Worm (Caenorhabditis elegans) whole organism, mixed stage, embryonic: ENCODE data around the gene T24D5.2.

Source experiments
- M03D4.4 ChIP-seq: sonication (generic microtip); optimal IDR thresholded peaks from 2 replicates; lab custom pipeline; 2017; ENCODE audit warnings: mild to moderate bottlenecking, missing genetic modification characterization, missing compliant biosample characterization
- bed-3 ChIP-seq: fragments of 200-800 bp; sonication (Bioruptor generic); optimal IDR thresholded peaks from 3 replicates; lab custom pipeline; 2018; ENCODE audit warnings: mild to moderate bottlenecking, missing genetic modification characterization, moderate library complexity, missing compliant biosample characterization
- blmp-1 ChIP-seq: fragments of 150-350 bp; optimal IDR thresholded peaks from 2 replicates; lab custom pipeline; 2014; ENCODE audit warnings: missing biosample characterization, missing genetic modification characterization
- ceh-39 ChIP-seq: fragments of 150-350 bp; optimal IDR thresholded peaks from 2 replicates; lab custom pipeline; 2014; ENCODE audit warnings: missing biosample characterization, missing genetic modification characterization
- ceh-43 ChIP-seq: fragments of 200-800 bp; sonication (Bioruptor generic); optimal IDR thresholded peaks from 2 replicates; lab custom pipeline; 2018; ENCODE audit warnings: mild to moderate bottlenecking, missing genetic modification characterization, moderate library complexity, missing compliant biosample characterization
- ceh-83 ChIP-seq: fragments of 200-800 bp; sonication (Bioruptor generic); optimal IDR thresholded peaks from 2 replicates; lab custom pipeline; 2018; ENCODE audit warnings: mild to moderate bottlenecking, missing genetic modification characterization, missing compliant biosample characterization
- ces-1 ChIP-seq: fragments of 150-350 bp; optimal IDR thresholded peaks from 2 replicates; lab custom pipeline; 2014; ENCODE audit warnings: missing biosample characterization, missing genetic modification reagents, missing genetic modification characterization
- cnd-1 ChIP-seq: fragments of 200-800 bp; sonication (Bioruptor generic); optimal IDR thresholded peaks from 2 replicates; lab custom pipeline; 2018; ENCODE audit warnings: mild to moderate bottlenecking, missing genetic modification characterization, missing compliant biosample characterization
- drap-1 ChIP-seq: fragments of 200-800 bp; sonication (Bioruptor generic); optimal IDR thresholded peaks from 3 replicates; lab custom pipeline; 2018; ENCODE audit warnings: mild to moderate bottlenecking, missing genetic modification characterization, missing compliant biosample characterization
- elt-1 ChIP-seq: sonication (generic microtip); optimal IDR thresholded peaks from 2 replicates; lab custom pipeline; 2017; ENCODE audit warnings: missing genetic modification characterization, mild to moderate bottlenecking, missing compliant biosample characterization, antibody characterized with exemption, moderate library complexity, borderline replicate concordance; ENCODE audit not compliant: insufficient read depth
- elt-3 ChIP-seq: fragments of 150-350 bp; optimal IDR thresholded peaks from 2 replicates; lab custom pipeline; 2014; ENCODE audit warnings: missing biosample characterization, missing genetic modification characterization
- flh-1 ChIP-seq: fragments of 200-800 bp; sonication (Bioruptor generic); optimal IDR thresholded peaks from 2 replicates; lab custom pipeline; 2018; ENCODE audit warnings: mild to moderate bottlenecking, missing genetic modification characterization, moderate library complexity, missing compliant biosample characterization
- ham-2 ChIP-seq: fragments of 200-800 bp; sonication (Bioruptor generic); optimal IDR thresholded peaks from 2 replicates; lab custom pipeline; 2018; ENCODE audit warnings: mild to moderate bottlenecking, missing genetic modification characterization, missing compliant biosample characterization
- hlh-1 ChIP-seq: fragments of 150-350 bp; optimal IDR thresholded peaks from 2 replicates; lab custom pipeline; 2014; ENCODE audit warnings: missing biosample characterization, missing genetic modification reagents, missing genetic modification characterization
- lin-13 ChIP-seq: fragments of 150-350 bp; optimal IDR thresholded peaks from 2 replicates; lab custom pipeline; 2014; ENCODE audit warnings: missing biosample characterization, missing genetic modification characterization
- lin-32 ChIP-seq: fragments of 200-800 bp; sonication (Bioruptor generic); optimal IDR thresholded peaks from 2 replicates; lab custom pipeline; 2018; ENCODE audit warnings: mild to moderate bottlenecking, missing genetic modification characterization, missing compliant biosample characterization
- lsy-2 ChIP-seq: fragments of 150-350 bp; optimal IDR thresholded peaks from 2 replicates; lab custom pipeline; 2014; ENCODE audit warnings: missing biosample characterization, missing genetic modification characterization
- mep-1 ChIP-seq: fragments of 150-350 bp; optimal IDR thresholded peaks from 2 replicates; lab custom pipeline; 2017; ENCODE audit warnings: missing biosample characterization, missing genetic modification reagents, missing genetic modification characterization, inconsistent platforms
- mls-2 ChIP-seq: sonication (generic microtip); optimal IDR thresholded peaks from 2 replicates; lab custom pipeline; 2016; ENCODE audit warnings: mild to moderate bottlenecking, missing genetic modification characterization, moderate library complexity, missing compliant biosample characterization
- nhr-12 ChIP-seq: fragments of 150-350 bp; optimal IDR thresholded peaks from 2 replicates; lab custom pipeline; 2014; ENCODE audit warnings: missing biosample characterization, missing genetic modification characterization
- nhr-2 ChIP-seq: fragments of 150-350 bp; optimal IDR thresholded peaks from 2 replicates; lab custom pipeline; 2014; ENCODE audit warnings: missing biosample characterization, missing genetic modification characterization
- nhr-28 ChIP-seq: fragments of 150-350 bp; optimal IDR thresholded peaks from 2 replicates; lab custom pipeline; 2014; ENCODE audit warnings: missing biosample characterization, missing genetic modification characterization
- nhr-76 ChIP-seq: sonication (generic microtip); optimal IDR thresholded peaks from 2 replicates; lab custom pipeline; 2017; ENCODE audit warnings: missing biosample characterization, missing genetic modification characterization
- pha-4 ChIP-seq: fragments of 150-350 bp; optimal IDR thresholded peaks from 2 replicates; lab custom pipeline; 2018; ENCODE audit warnings: missing biosample characterization, missing genetic modification reagents, missing genetic modification characterization
- snpc-4 ChIP-seq: fragments of 150-350 bp; optimal IDR thresholded peaks from 2 replicates; lab custom pipeline; 2014; ENCODE audit warnings: missing biosample characterization, missing genetic modification characterization
- sptf-1 ChIP-seq: sonication (generic microtip); optimal IDR thresholded peaks from 2 replicates; lab custom pipeline; 2017; ENCODE audit warnings: mild to moderate bottlenecking, missing genetic modification characterization, moderate library complexity, missing compliant biosample characterization
- tbx-8 ChIP-seq: fragments of 200-800 bp; sonication (Bioruptor generic); optimal IDR thresholded peaks from 2 replicates; lab custom pipeline; 2018; ENCODE audit warnings: mild to moderate bottlenecking, missing genetic modification characterization, moderate library complexity, missing compliant biosample characterization
- unc-120 ChIP-seq: sonication (generic microtip); optimal IDR thresholded peaks from 2 replicates; lab custom pipeline; 2017; ENCODE audit warnings: missing genetic modification characterization, missing compliant biosample characterization; ENCODE audit not compliant: poor library complexity, severe bottlenecking
- unc-39 ChIP-seq: fragments of 150-350 bp; optimal IDR thresholded peaks from 2 replicates; lab custom pipeline; 2014; ENCODE audit warnings: missing biosample characterization, missing genetic modification characterization
- unc-62 ChIP-seq: fragments of 150-350 bp; optimal IDR thresholded peaks from 2 replicates; lab custom pipeline; 2014; ENCODE audit warnings: missing biosample characterization, missing genetic modification reagents, missing genetic modification characterization

The T24D5.2 gene

ce11 chrX:12586352-12586751 lies at the start of gene T24D5.2:
Gene T24D5.2 (minus strand): TSS chrX:12586452.
- TF ChIP-seq nhr-76 (tag; lab: Kevin White, UChicago) (no peak), elt-1 (tag; lab: Kevin White, UChicago) (no peak), unc-120 (no peak), elt-3 (tag; lab: Kevin White, UChicago) (no peak), cnd-1 (tag; lab: Kevin White, UChicago) (no peak), pha-4 (tag; lab: Kevin White, UChicago) (no peak), lsy-2 (no peak), nhr-2 (tag; lab: Kevin White, UChicago) (no peak), unc-39 (no peak), blmp-1 (no peak), ham-2 (GFP tag; lab: Kevin White, UChicago) (no peak), mls-2 (no peak), snpc-4 (no peak), nhr-28 (tag; lab: Kevin White, UChicago) (no peak), ceh-43 (GFP tag; lab: Kevin White, UChicago) (no peak), bed-3 (GFP tag; lab: Kevin White, UChicago) (no peak)

- TF ChIP-seq sptf-1 (tag; lab: Kevin White, UChicago) (no peak), pha-4 (tag; lab: Kevin White, UChicago) (peak; percentile 63), ces-1 (GFP tag; lab: Kevin White, UChicago) (peak; percentile 18), nhr-76 (tag; lab: Kevin White, UChicago) (no peak), cnd-1 (tag; lab: Kevin White, UChicago) (peak; percentile 2), mep-1 (peak; percentile 57), unc-62 (peak; percentile 8), ceh-39 (tag; lab: Kevin White, UChicago) (peak; percentile 14)
Observed at ce11 chrX:12635010-12635409, 48.8 kb upstream of the T24D5.2 start.

ce11 chrX:12633862-12634404 lies 47.7 kb upstream of the T24D5.2 start, which contains the start of gene ivns-1:
Gene ivns-1 (minus strand): TSS chrX:12634354.
- no peak for TF ChIP-seq tbx-8 (GFP tag; lab: Kevin White, UChicago)
- TF ChIP-seq blmp-1: no peak
- no peak for TF ChIP-seq nhr-28 (tag; lab: Kevin White, UChicago)
- TF ChIP-seq M03D4.4 (tag; lab: Kevin White, UChicago): no peak
- no peak for TF ChIP-seq nhr-12
- TF ChIP-seq drap-1 (GFP tag; lab: Kevin White, UChicago): no peak
- TF ChIP-seq lin-13 (tag; lab: Kevin White, UChicago): no peak

DNA sequence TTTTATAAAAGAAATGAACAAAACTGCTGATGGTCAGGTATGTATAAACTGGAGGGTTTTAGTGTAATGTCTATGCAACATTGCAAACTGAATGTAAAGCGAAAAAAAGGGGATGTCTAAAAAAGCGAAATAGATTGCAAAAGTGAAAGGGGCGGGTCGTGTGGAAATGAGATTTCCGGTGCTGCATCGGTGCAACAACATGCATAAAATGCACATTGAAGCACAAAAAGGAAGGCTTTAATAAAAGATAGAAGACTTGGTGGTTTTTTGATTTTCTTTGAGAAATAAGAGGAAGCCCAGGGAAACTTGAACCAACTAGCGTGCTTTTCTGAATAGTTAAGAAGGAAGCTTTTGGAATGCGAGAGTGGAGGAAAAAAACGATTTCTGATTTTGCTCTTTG lies 46.4 kb upstream of the T24D5.2 start:
- no peak for TF ChIP-seq sptf-1 (tag; lab: Kevin White, UChicago)
- peak; percentile 63 for TF ChIP-seq ces-1 (GFP tag; lab: Kevin White, UChicago)

ce11 chrX:12631446-12631845 lies 45.2 kb upstream of the T24D5.2 start:
- TF ChIP-seq nhr-76 (tag; lab: Kevin White, UChicago): no peak
- TF ChIP-seq elt-3 (tag; lab: Kevin White, UChicago): no peak
- no peak for TF ChIP-seq lin-13 (tag; lab: Kevin White, UChicago)
- TF ChIP-seq mls-2: no peak
- TF ChIP-seq tbx-8 (GFP tag; lab: Kevin White, UChicago): no peak
- TF ChIP-seq nhr-28 (tag; lab: Kevin White, UChicago): no peak
- TF ChIP-seq ces-1 (GFP tag; lab: Kevin White, UChicago): peak; percentile 54
- no peak for TF ChIP-seq lin-32 (GFP tag; lab: Kevin White, UChicago)

DNA sequence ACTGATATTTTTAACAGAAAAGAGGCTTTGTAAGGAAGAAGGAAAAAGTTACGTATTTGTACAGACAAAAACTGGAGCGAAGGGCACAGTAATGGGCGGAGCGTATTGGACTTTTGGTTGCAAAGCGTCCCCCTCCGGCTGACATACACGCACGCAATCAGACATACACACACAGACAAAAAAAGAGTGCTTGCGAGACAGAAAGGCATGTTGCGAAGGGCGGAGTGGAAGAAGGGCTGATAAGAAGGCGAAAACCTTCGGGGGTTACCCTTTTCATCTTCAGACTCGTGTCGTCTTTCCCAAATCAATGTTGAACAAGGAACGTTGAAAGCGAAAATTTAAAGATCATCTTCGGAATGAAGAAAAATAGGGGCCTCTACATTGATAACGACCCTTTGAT lies 44.3 kb upstream of the T24D5.2 start:
- no peak for TF ChIP-seq nhr-12
- TF ChIP-seq flh-1 (GFP tag; lab: Kevin White, UChicago): no peak
- TF ChIP-seq sptf-1 (tag; lab: Kevin White, UChicago): no peak
- no peak for TF ChIP-seq ceh-43 (GFP tag; lab: Kevin White, UChicago)
- no peak for TF ChIP-seq ham-2 (GFP tag; lab: Kevin White, UChicago)
- TF ChIP-seq ceh-83 (GFP tag; lab: Kevin White, UChicago): no peak
- no peak for TF ChIP-seq ces-1 (GFP tag; lab: Kevin White, UChicago)
- no peak for TF ChIP-seq cnd-1 (tag; lab: Kevin White, UChicago)
- no peak for TF ChIP-seq unc-62
- TF ChIP-seq hlh-1 (tag; lab: Kevin White, UChicago): no peak
- TF ChIP-seq drap-1 (GFP tag; lab: Kevin White, UChicago): no peak
- no peak for TF ChIP-seq ceh-39 (tag; lab: Kevin White, UChicago)
- no peak for TF ChIP-seq unc-39
- no peak for TF ChIP-seq blmp-1
- TF ChIP-seq nhr-28 (tag; lab: Kevin White, UChicago): no peak
- TF ChIP-seq elt-1 (tag; lab: Kevin White, UChicago): no peak
- TF ChIP-seq snpc-4: no peak
- no peak for TF ChIP-seq unc-120
- TF ChIP-seq, all 35 proteins: peak for 0
